Worm (Caenorhabditis elegans): ENCODE data around the gene T01D3.3.

ce11 chrV:13703960-13704359 is at the start of gene T01D3.3:
- TF ChIP-seq ces-1 (GFP tag; optimal IDR thresholded peaks at IDR 0.05) = no peak
- no peak for TF ChIP-seq unc-39 (tag; optimal IDR thresholded peaks at IDR 0.05)
- TF ChIP-seq M03D4.4 (tag; optimal IDR thresholded peaks at IDR 0.05) = no peak
- TF ChIP-seq nhr-76 (tag; optimal IDR thresholded peaks at IDR 0.05) = no peak
- TF ChIP-seq lin-13 (tag; optimal IDR thresholded peaks at IDR 0.05) = no peak
- TF ChIP-seq ztf-11 (tag; optimal IDR thresholded peaks at IDR 0.05) = no peak

All from whole organism, mixed stage, embryonic.